Worm (Caenorhabditis elegans) whole organism, L4/young adult: ENCODE measurements around the gene T05G5.4.

ENCODE experiments used
- dao-5 ChIP-seq: sonication (generic microtip); optimal IDR thresholded peaks from 2 replicates; lab custom pipeline; 2016; ENCODE audit warnings: missing genotype, missing genetic modification characterization, moderate library complexity, missing compliant biosample characterization
- him-1 ChIP-seq: sonication (generic microtip); optimal IDR thresholded peaks from 2 replicates; lab custom pipeline; 2016; ENCODE audit warnings: missing genotype, missing genetic modification reagents, missing genetic modification characterization, missing compliant biosample characterization

- TF ChIP-seq dao-5 (no peak), him-1 (tag; lab: Kevin White, UChicago) (no peak)
Observed at ce11 chrIII:9798478-9799157, 49.9 kb downstream of the T05G5.4 start, which contains the start of gene ZK632.2.
